Worm (Caenorhabditis elegans) whole organism, late embryonic: ENCODE results near the gene trpp-11.

Experiments
- ama-1 ChIP-seq: fragments of 150-350 bp; optimal IDR thresholded peaks from 2 replicates; lab custom pipeline; 2014
- ceh-19 ChIP-seq: fragments of 200-800 bp; sonication (Bioruptor generic); optimal IDR thresholded peaks from 2 replicates; lab custom pipeline; 2018; ENCODE audit warnings: mild to moderate bottlenecking, missing genetic modification characterization, missing compliant biosample characterization
- ceh-45 ChIP-seq: fragments of 200-800 bp; sonication (Bioruptor generic); IDR thresholded peaks from 2 replicates; pipeline ENCODE4 v1.3.6; 2022; ENCODE audit warnings: missing genetic modification reagents, missing genetic modification characterization, missing compliant biosample characterization
- ceh-48 ChIP-seq: sonication (generic microtip); optimal IDR thresholded peaks from 2 replicates; lab custom pipeline; 2016; ENCODE audit warnings: missing genetic modification characterization, inconsistent platforms, missing compliant biosample characterization
- ceh-6 ChIP-seq: fragments of 200-800 bp; sonication (Bioruptor generic); optimal IDR thresholded peaks from 2 replicates; lab custom pipeline; 2018; ENCODE audit warnings: mild to moderate bottlenecking, missing genetic modification characterization, missing compliant biosample characterization
- ceh-9 ChIP-seq: sonication (generic microtip); optimal IDR thresholded peaks from 2 replicates; lab custom pipeline; 2016; ENCODE audit warnings: mild to moderate bottlenecking, missing genetic modification characterization, inconsistent platforms, missing compliant biosample characterization
- dve-1 ChIP-seq: sonication (generic microtip); optimal IDR thresholded peaks from 2 replicates; lab custom pipeline; 2017; ENCODE audit warnings: antibody characterized with exemption, mild to moderate bottlenecking, missing genetic modification characterization, missing compliant biosample characterization
- elt-4 ChIP-seq: sonication (generic microtip); optimal IDR thresholded peaks from 2 replicates; lab custom pipeline; 2016; ENCODE audit warnings: missing genetic modification characterization, missing compliant biosample characterization
- fkh-10 ChIP-seq: fragments of 150-350 bp; optimal IDR thresholded peaks from 2 replicates; lab custom pipeline; 2014; ENCODE audit warnings: missing biosample characterization, missing genetic modification reagents, missing genetic modification characterization
- hlh-30 ChIP-seq: sonication (generic microtip); optimal IDR thresholded peaks from 2 replicates; lab custom pipeline; 2017; ENCODE audit warnings: antibody characterized with exemption, missing genetic modification characterization, missing compliant biosample characterization; ENCODE audit not compliant: insufficient read depth
- nhr-11 ChIP-seq: fragments of 150-350 bp; optimal IDR thresholded peaks from 2 replicates; lab custom pipeline; 2014; ENCODE audit warnings: missing biosample characterization, missing genetic modification characterization
- pag-3 ChIP-seq: sonication (generic microtip); optimal IDR thresholded peaks from 2 replicates; lab custom pipeline; 2016; ENCODE audit warnings: missing compliant biosample characterization, missing genetic modification characterization, borderline replicate concordance
- tbx-2 ChIP-seq: sonication (generic microtip); optimal IDR thresholded peaks from 2 replicates; lab custom pipeline; 2016; ENCODE audit warnings: missing genetic modification characterization, missing compliant biosample characterization

DNA sequence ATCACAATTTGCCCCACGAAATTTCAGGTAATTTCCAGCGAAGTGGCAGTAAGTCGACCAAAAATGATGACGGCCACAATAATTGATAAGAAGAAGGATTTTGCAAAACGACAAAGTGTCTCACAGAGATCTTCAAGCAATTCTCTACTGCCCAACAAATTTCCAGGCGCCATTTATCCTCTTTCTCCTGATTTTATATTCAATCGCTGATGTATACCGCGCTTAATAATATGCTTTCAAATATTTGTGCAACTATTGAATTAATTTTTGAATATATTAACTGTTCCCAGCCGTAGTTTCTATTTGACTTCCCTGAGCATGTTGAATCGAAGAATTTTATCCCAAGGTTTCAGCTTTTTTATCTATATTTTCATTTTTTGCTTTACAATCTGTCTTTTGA lies 24.0 kb upstream of the trpp-11 start, which contains the start of gene tpst-2:
- TF ChIP-seq ceh-9 (tag; lab: Kevin White, UChicago): no peak
- TF ChIP-seq pag-3 (tag; lab: Kevin White, UChicago): no peak
- TF ChIP-seq ama-1 (lab: Kevin White, UChicago): no peak
- no peak for TF ChIP-seq tbx-2 (tag; lab: Kevin White, UChicago)
- no peak for TF ChIP-seq ceh-48
- TF ChIP-seq fkh-10: no peak
- no peak for TF ChIP-seq ceh-45 (GFP tag; lab: Robert Waterston, UW)
- no peak for TF ChIP-seq hlh-30 (tag; lab: Kevin White, UChicago)
- no peak for TF ChIP-seq ceh-19 (GFP tag; lab: Kevin White, UChicago)
- TF ChIP-seq nhr-11 (tag; lab: Kevin White, UChicago): no peak
- TF ChIP-seq dve-1 (tag; lab: Kevin White, UChicago): no peak
- TF ChIP-seq ceh-6: no peak
- no peak for TF ChIP-seq elt-4
